Worm (Caenorhabditis elegans) whole organism, L4 larva: ENCODE results near the gene K02E11.10.

Experiments
- F26F4.8 ChIP-seq: fragments of 200-800 bp; sonication (Bioruptor generic); conservative IDR thresholded peaks from 2 replicates; pipeline ENCODE4 v1.3.6; 2022; ENCODE audit warnings: missing genetic modification characterization, missing compliant biosample characterization
- Y105C5A.15 ChIP-seq: fragments of 200-800 bp; sonication (Bioruptor generic); IDR thresholded peaks from 2 replicates; pipeline ENCODE4 v1.3.6; 2022; ENCODE audit warnings: missing genetic modification characterization, missing compliant biosample characterization
- Y48G9A.11 ChIP-seq: fragments of 200-800 bp; sonication (Bioruptor generic); IDR thresholded peaks from 2 replicates; pipeline ENCODE4 v1.3.6; 2022; ENCODE audit warnings: missing genetic modification reagents, missing genetic modification characterization, missing compliant biosample characterization
- aha-1 ChIP-seq: fragments of 150-350 bp; peaks from one replicate; lab custom pipeline; 2014; ENCODE audit warnings: missing biosample characterization, missing genetic modification characterization
- ama-1 ChIP-seq: fragments of 150-350 bp; optimal IDR thresholded peaks from 2 replicates; lab custom pipeline; 2014; ENCODE audit warnings: inconsistent platforms, mixed read lengths
- ceh-32 ChIP-seq: sonication (generic microtip); optimal IDR thresholded peaks from 2 replicates; lab custom pipeline; 2016; ENCODE audit warnings: mild to moderate bottlenecking, missing genetic modification characterization, missing compliant biosample characterization; ENCODE audit not compliant: poor library complexity
- ceh-44 ChIP-seq: fragments of 200-800 bp; sonication (Bioruptor generic); IDR thresholded peaks from 2 replicates; pipeline ENCODE4 v1.3.6; 2022; ENCODE audit warnings: missing genetic modification reagents, missing genetic modification characterization, missing compliant biosample characterization
- cey-2 ChIP-seq: sonication (generic microtip); optimal IDR thresholded peaks from 3 replicates; lab custom pipeline; 2017; ENCODE audit warnings: missing genetic modification characterization, mild to moderate bottlenecking, missing compliant biosample characterization, antibody characterized with exemption, borderline replicate concordance; ENCODE audit not compliant: insufficient read depth
- daf-12 ChIP-seq: fragments of 150-350 bp; optimal IDR thresholded peaks from 2 replicates; lab custom pipeline; 2014; ENCODE audit warnings: missing biosample characterization, missing genetic modification reagents, missing genetic modification characterization
- daf-19 ChIP-seq: fragments of 200-800 bp; sonication (Bioruptor generic); conservative IDR thresholded peaks from 2 replicates; pipeline ENCODE4 v1.3.6; 2022; ENCODE audit warnings: missing genetic modification characterization, missing compliant biosample characterization
- dmd-6 ChIP-seq: fragments of 200-800 bp; sonication (Bioruptor generic); IDR thresholded peaks from 2 replicates; pipeline ENCODE4 v1.3.6; 2022; ENCODE audit warnings: missing genetic modification reagents, missing genetic modification characterization, missing compliant biosample characterization
- duxl-1 ChIP-seq: sonication (generic microtip); optimal IDR thresholded peaks from 2 replicates; lab custom pipeline; 2016; ENCODE audit warnings: mild to moderate bottlenecking, missing genetic modification characterization, moderate library complexity, missing compliant biosample characterization; ENCODE audit not compliant: poor library complexity
- dve-1 ChIP-seq: sonication (generic microtip); optimal IDR thresholded peaks from 2 replicates; lab custom pipeline; 2017; ENCODE audit warnings: antibody characterized with exemption, mild to moderate bottlenecking, missing genetic modification characterization, missing compliant biosample characterization; ENCODE audit not compliant: insufficient read depth
- fkh-10 ChIP-seq: fragments of 150-350 bp; optimal IDR thresholded peaks from 2 replicates; lab custom pipeline; 2014; ENCODE audit warnings: missing biosample characterization, missing genetic modification reagents, missing genetic modification characterization
- hif-1 ChIP-seq, 2 experiments: sonication (generic microtip); optimal IDR thresholded peaks; 2 replicates each; lab custom pipeline; 2016 to 2017; ENCODE audit warnings: missing compliant biosample characterization in 2 of 2, missing genetic modification characterization in 2 of 2, missing genetic modification reagents in 2 of 2, missing genotype in 2 of 2, mild to moderate bottlenecking in 1 of 2
- hlh-11 ChIP-seq: fragments of 200-800 bp; sonication (Bioruptor generic); optimal IDR thresholded peaks from 2 replicates; lab custom pipeline; 2018; ENCODE audit warnings: mild to moderate bottlenecking, missing genetic modification characterization, missing compliant biosample characterization
- lim-7 ChIP-seq: fragments of 200-800 bp; sonication (Bioruptor generic); IDR thresholded peaks from 2 replicates; pipeline ENCODE4 v1.3.6; 2022; ENCODE audit warnings: missing genetic modification characterization, missing compliant biosample characterization
- lin-13 ChIP-seq: fragments of 150-350 bp; optimal IDR thresholded peaks from 2 replicates; lab custom pipeline; 2014; ENCODE audit warnings: missing biosample characterization, missing genetic modification reagents, missing genetic modification characterization
- lin-29 ChIP-seq: fragments of 200-800 bp; sonication (Bioruptor generic); IDR thresholded peaks from 2 replicates; pipeline ENCODE4 v1.3.6; 2022; ENCODE audit warnings: missing genetic modification reagents, missing genetic modification characterization, missing compliant biosample characterization
- lin-39 ChIP-seq: fragments of 150-350 bp; optimal IDR thresholded peaks from 2 replicates; lab custom pipeline; 2014; ENCODE audit warnings: missing biosample characterization, missing genetic modification reagents, missing genetic modification characterization
- madf-5 ChIP-seq, 2 experiments: fragments of 200-800 bp; sonication (Bioruptor generic); IDR thresholded peaks; 2 replicates each; pipeline ENCODE4 v1.3.6; 2022; ENCODE audit warnings: missing compliant biosample characterization in 2 of 2, missing genetic modification characterization in 2 of 2
- mep-1 ChIP-seq: fragments of 150-350 bp; sonication (generic microtip); optimal IDR thresholded peaks from 3 replicates; lab custom pipeline; 2014; ENCODE audit warnings: missing biosample characterization, missing genetic modification characterization
- nhr-10 ChIP-seq: fragments of 150-350 bp; optimal IDR thresholded peaks from 2 replicates; lab custom pipeline; 2014; ENCODE audit warnings: missing biosample characterization, missing genetic modification characterization
- nhr-102 ChIP-seq: sonication (generic microtip); optimal IDR thresholded peaks from 2 replicates; lab custom pipeline; 2016; ENCODE audit warnings: mild to moderate bottlenecking, missing genetic modification characterization, moderate library complexity, missing compliant biosample characterization
- php-3 ChIP-seq: fragments of 200-800 bp; sonication (Bioruptor generic); IDR thresholded peaks from 2 replicates; pipeline ENCODE4 v1.3.6; 2022; ENCODE audit warnings: missing genetic modification reagents, missing genetic modification characterization, missing compliant biosample characterization
- set-16 ChIP-seq: fragments of 200-800 bp; sonication (Bioruptor generic); IDR thresholded peaks from 2 replicates; pipeline ENCODE4 v1.3.6; 2022; ENCODE audit warnings: missing genetic modification reagents, missing genetic modification characterization, missing compliant biosample characterization
- skn-1 ChIP-seq: fragments of 150-350 bp; optimal IDR thresholded peaks from 2 replicates; lab custom pipeline; 2014; ENCODE audit warnings: missing biosample characterization, missing genetic modification characterization
- snpc-1.2 ChIP-seq: fragments of 200-800 bp; sonication (Bioruptor generic); IDR thresholded peaks from 2 replicates; pipeline ENCODE4 v1.3.6; 2022; ENCODE audit warnings: missing genetic modification reagents, missing genetic modification characterization, missing compliant biosample characterization
- spr-1 ChIP-seq: sonication (generic microtip); optimal IDR thresholded peaks from 2 replicates; lab custom pipeline; 2016; ENCODE audit warnings: mild to moderate bottlenecking, missing genetic modification characterization, missing compliant biosample characterization
- tra-1 ChIP-seq: fragments of 200-800 bp; sonication (Bioruptor generic); IDR thresholded peaks from 2 replicates; pipeline ENCODE4 v1.3.6; 2022; ENCODE audit warnings: missing genetic modification reagents, missing genetic modification characterization, missing compliant biosample characterization
- unc-130 ChIP-seq: sonication (generic microtip); optimal IDR thresholded peaks from 2 replicates; lab custom pipeline; 2016; ENCODE audit warnings: missing genetic modification reagents, missing genetic modification characterization, missing compliant biosample characterization
- unc-39 ChIP-seq: sonication (generic microtip); optimal IDR thresholded peaks from 2 replicates; lab custom pipeline; 2017; ENCODE audit warnings: missing biosample characterization, missing genetic modification characterization
- zag-1 ChIP-seq: fragments of 150-350 bp; optimal IDR thresholded peaks from 2 replicates; lab custom pipeline; 2014; ENCODE audit warnings: missing biosample characterization, missing genetic modification characterization
- zip-2 ChIP-seq: fragments of 150-350 bp; optimal IDR thresholded peaks from 2 replicates; lab custom pipeline; 2014; ENCODE audit warnings: missing biosample characterization, missing genetic modification characterization
- ztf-7 ChIP-seq: fragments of 150-350 bp; optimal IDR thresholded peaks from 2 replicates; lab custom pipeline; 2014; ENCODE audit warnings: missing biosample characterization, missing genetic modification characterization

The K02E11.10 gene

ce11 chrV:14240694-14241201, at the start of gene K02E11.10:
Gene K02E11.10 (minus strand): TSS chrV:14241151.
- TF ChIP-seq ceh-44 (GFP tag; lab: Robert Waterston, UW), result no peak
- TF ChIP-seq aha-1 (tag; lab: Kevin White, UChicago), result peak; percentile 56
- TF ChIP-seq madf-5 (GFP tag; IDR thresholded peaks at IDR 0.05; lab: Robert Waterston, UW), result 0 out of 4 replicates have a peak, but pooled peaks of 1 of the 2 experiments have one; percentile 40
- no peak for TF ChIP-seq ceh-32 (tag; lab: Kevin White, UChicago)
- peak; percentile 97 for TF ChIP-seq set-16 (GFP tag; lab: Robert Waterston, UW)
- peak; percentile 9 for TF ChIP-seq spr-1 (tag; lab: Kevin White, UChicago)

DNA sequence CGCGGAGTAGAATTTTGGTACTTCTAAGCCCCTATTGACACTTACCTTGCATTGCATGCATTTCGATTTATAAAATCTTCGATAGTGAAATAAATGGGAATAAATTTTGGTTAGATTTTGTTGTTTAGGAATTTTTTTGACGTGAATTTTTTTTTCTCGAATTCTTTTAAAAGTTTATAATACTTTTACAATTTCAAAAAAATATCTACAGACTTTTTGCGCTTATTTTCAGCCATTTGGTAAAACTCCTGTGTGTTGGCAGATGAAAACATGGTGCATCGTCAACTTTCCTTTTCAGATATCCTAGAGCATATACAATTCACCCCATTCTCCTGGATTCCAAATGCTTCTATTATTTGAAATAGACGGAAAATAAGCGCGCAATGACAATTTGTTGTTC, 49.7 kb upstream of the K02E11.10 start, which contains the start of gene F14D7.18:
Gene F14D7.18 (minus strand): TSS at position 101 of the 400 bp plus-strand sequence.
- TF ChIP-seq hif-1 (tag; optimal IDR thresholded peaks at IDR 0.05; lab: Kevin White, UChicago) (no peak), nhr-102 (no peak), fkh-10 (GFP tag; lab: Kevin White, UChicago) (no peak), unc-130 (GFP tag; lab: Kevin White, UChicago) (no peak), spr-1 (tag; lab: Kevin White, UChicago) (no peak), unc-39 (tag; lab: Kevin White, UChicago) (no peak), set-16 (GFP tag; lab: Robert Waterston, UW) (no peak)
- TF ChIP-seq, all 104 proteins: peak for 0

DNA sequence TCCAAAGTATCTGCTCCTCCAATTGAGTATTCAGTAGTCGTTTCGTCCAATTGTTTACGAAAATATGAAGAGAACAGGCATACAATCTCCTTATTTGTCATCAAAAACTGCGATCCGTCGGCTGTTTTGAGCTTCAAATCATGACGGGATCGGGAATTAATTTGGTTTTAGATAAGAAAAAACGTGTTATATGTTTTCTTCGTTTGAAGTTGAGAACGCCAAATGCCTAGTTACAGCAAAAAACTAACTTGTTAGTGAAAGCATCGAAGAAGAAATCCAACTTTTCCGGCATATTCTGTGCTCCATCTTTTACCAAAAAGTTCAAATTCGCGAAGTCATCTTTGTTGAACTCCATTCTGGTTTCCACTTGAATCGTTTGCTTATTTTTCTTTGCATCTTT, 48.4 kb upstream of the K02E11.10 start, which contains the start of gene F14D7.1:
Gene F14D7.1 (minus strand): TSS at position 101 of the 400 bp plus-strand sequence.
- no peak for TF ChIP-seq F26F4.8
- TF ChIP-seq lin-29 (GFP tag; lab: Robert Waterston, UW), result no peak
- TF ChIP-seq lin-39 (tag; lab: Kevin White, UChicago), result no peak
- TF ChIP-seq lim-7 (GFP tag; lab: Robert Waterston, UW), result no peak
- no peak for TF ChIP-seq hlh-11
- TF ChIP-seq ceh-44 (GFP tag; lab: Robert Waterston, UW), result no peak
- TF ChIP-seq dmd-6 (GFP tag; lab: Robert Waterston, UW), result no peak
- no peak for TF ChIP-seq zip-2 (tag; lab: Kevin White, UChicago)
- TF ChIP-seq, all 104 proteins: peak for 0

ce11 chrV:14285803-14286202, 44.9 kb upstream of the K02E11.10 start, which contains the start of gene F40G12.11:
Gene F40G12.11 (plus strand): TSS chrV:14286171.
- TF ChIP-seq snpc-1.2 (GFP tag; lab: Robert Waterston, UW) (no peak), nhr-10 (tag; lab: Kevin White, UChicago) (no peak), dve-1 (tag; lab: Kevin White, UChicago) (no peak)

DNA sequence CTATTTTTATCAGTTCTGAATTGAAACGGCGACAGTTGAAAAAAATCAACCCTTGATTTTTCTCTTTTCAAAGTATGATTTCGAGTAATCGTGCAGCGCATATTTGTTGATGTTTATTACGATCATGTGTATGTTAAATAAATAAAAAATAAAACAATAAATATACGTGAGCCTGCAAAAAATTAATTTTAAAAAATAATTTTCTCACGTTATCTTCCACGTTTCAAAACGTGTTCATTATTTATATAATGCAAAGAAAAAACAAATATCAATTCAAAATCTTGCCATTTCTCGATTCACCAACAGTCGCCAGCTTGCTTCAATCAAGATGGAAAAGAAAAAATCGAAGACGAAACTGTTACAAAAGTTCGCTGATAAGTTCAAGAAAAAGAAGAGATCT, 42.3 kb upstream of the K02E11.10 start, which contains the start of gene F40G12.10:
Gene F40G12.10 (plus strand): TSS at position 301 of the 400 bp plus-strand sequence.
- TF ChIP-seq snpc-1.2 (GFP tag; lab: Robert Waterston, UW) (no peak), zag-1 (tag; lab: Kevin White, UChicago) (no peak), unc-130 (GFP tag; lab: Kevin White, UChicago) (no peak), duxl-1 (tag; lab: Kevin White, UChicago) (no peak), ztf-7 (tag; lab: Kevin White, UChicago) (no peak), lin-13 (GFP tag; lab: Kevin White, UChicago) (no peak), daf-12 (tag; lab: Kevin White, UChicago) (no peak)

DNA sequence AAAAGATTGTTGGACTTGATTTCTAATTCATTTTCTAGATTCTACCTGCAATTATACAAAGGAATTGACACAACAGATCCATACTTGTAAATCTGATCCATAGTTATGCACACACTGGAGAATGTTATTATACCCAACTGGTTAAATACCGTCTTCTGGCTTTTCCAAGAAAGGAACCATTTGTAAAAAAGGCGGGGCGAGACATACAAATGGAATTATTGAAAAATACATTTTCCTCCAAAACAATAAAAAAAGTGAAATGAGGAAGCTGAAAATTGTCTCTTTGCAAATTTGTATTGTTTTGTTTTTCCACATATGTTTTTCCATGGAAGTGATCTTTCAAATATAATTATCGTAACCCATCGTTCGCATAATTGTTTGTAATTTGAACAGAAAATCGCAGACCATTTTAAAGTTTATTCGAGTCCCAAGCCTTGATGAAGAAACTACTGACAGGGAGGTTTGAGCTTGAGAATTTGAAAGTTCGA, 41.3 kb upstream of the K02E11.10 start, which contains the start of the genes srt-74 and F40G12.9:
Gene srt-74 (minus strand): TSS at position 101 of the 488 bp plus-strand sequence.
Gene F40G12.9 (plus strand): TSS at position 438 of the 488 bp plus-strand sequence.
- no peak for TF ChIP-seq daf-19 (GFP tag; lab: Robert Waterston, UW)
- TF ChIP-seq php-3 (GFP tag; lab: Robert Waterston, UW), result no peak
- no peak for TF ChIP-seq Y105C5A.15 (GFP tag; lab: Robert Waterston, UW)
- no peak for TF ChIP-seq nhr-102
- no peak for TF ChIP-seq tra-1 (GFP tag; lab: Robert Waterston, UW)
- TF ChIP-seq skn-1 (tag; lab: Kevin White, UChicago), result no peak
- no peak for TF ChIP-seq Y48G9A.11
- no peak for TF ChIP-seq madf-5 (GFP tag; IDR thresholded peaks at IDR 0.05; lab: Robert Waterston, UW)
- TF ChIP-seq cey-2, result no peak
- no peak for TF ChIP-seq ama-1 (lab: Kevin White, UChicago)
- no peak for TF ChIP-seq mep-1 (tag; lab: Kevin White, UChicago)
- TF ChIP-seq F26F4.8, result no peak
